Fruit fly (Drosophila melanogaster) whole organism, embryonic: Measurements from ENCODE around the gene CG18281.
A peak's percentile ranks its signal among the peaks of the same experiment; 100 is the strongest.

Source experiments
- ATbp ChIP-seq: fragments of 200-800 bp; sonication (Bioruptor generic); optimal IDR thresholded peaks from 2 replicates; lab custom pipeline; 2017; ENCODE audit warnings: missing biosample characterization, mild to moderate bottlenecking, missing genetic modification characterization, missing genetic modification reagents
- B-H1 ChIP-seq: fragments of 200-800 bp; sonication (Bioruptor generic); IDR thresholded peaks from 3 replicates; pipeline ENCODE4 v1.3.6; 2022; ENCODE audit warnings: missing biosample characterization, missing genetic modification characterization
- Bgb ChIP-seq: fragments of 200-800 bp; sonication (Bioruptor generic); IDR thresholded peaks from 2 replicates; pipeline ENCODE4 v1.3.6; 2022; ENCODE audit warnings: missing biosample characterization, missing genetic modification characterization; ENCODE audit not compliant: partially characterized antibody
- Blimp-1 ChIP-seq: fragments of 200-800 bp; sonication (Bioruptor generic); optimal IDR thresholded peaks from 3 replicates; lab custom pipeline; 2018; ENCODE audit warnings: missing biosample characterization, missing genetic modification characterization, mild to moderate bottlenecking, moderate library complexity, missing genetic modification reagents
- CG12769 ChIP-seq: fragments of 200-800 bp; sonication (Bioruptor generic); optimal IDR thresholded peaks from 2 replicates; lab custom pipeline; 2019; ENCODE audit warnings: missing biosample characterization, mild to moderate bottlenecking, missing genetic modification characterization, moderate library complexity
- CG14441 ChIP-seq: fragments of 200-800 bp; sonication (Bioruptor generic); IDR thresholded peaks from 2 replicates; pipeline ENCODE4 v1.3.6; 2022; ENCODE audit warnings: missing biosample characterization, missing genetic modification characterization
- CG15011 ChIP-seq: fragments of 200-800 bp; sonication (Bioruptor generic); optimal IDR thresholded peaks from 3 replicates; lab custom pipeline; 2018; ENCODE audit warnings: missing biosample characterization, mild to moderate bottlenecking, missing genetic modification characterization
- CG1603 ChIP-seq: fragments of 200-800 bp; sonication (Bioruptor generic); optimal IDR thresholded peaks from 2 replicates; lab custom pipeline; 2019; ENCODE audit warnings: missing biosample characterization, mild to moderate bottlenecking, missing genetic modification characterization, moderate library complexity
- CG17802 ChIP-seq: fragments of 200-800 bp; sonication (Bioruptor generic); optimal IDR thresholded peaks from 2 replicates; lab custom pipeline; 2018; ENCODE audit warnings: missing biosample characterization, mild to moderate bottlenecking, missing genetic modification characterization, moderate library complexity
- CG2678 ChIP-seq: fragments of 200-800 bp; sonication (Bioruptor generic); optimal IDR thresholded peaks from 3 replicates; lab custom pipeline; 2019; ENCODE audit warnings: missing biosample characterization, mild to moderate bottlenecking, missing genetic modification characterization, moderate library complexity
- CG3065 ChIP-seq: fragments of 200-800 bp; sonication (Bioruptor generic); optimal IDR thresholded peaks from 2 replicates; lab custom pipeline; 2016; ENCODE audit warnings: missing biosample characterization, missing genetic modification characterization
- CG34224 ChIP-seq: fragments of 200-800 bp; sonication (Bioruptor generic); IDR thresholded peaks from 3 replicates; pipeline ENCODE4 v1.3.6; 2022; ENCODE audit warnings: missing biosample characterization, missing genetic modification characterization; ENCODE audit not compliant: partially characterized antibody
- CG5180 ChIP-seq: fragments of 200-800 bp; sonication (Bioruptor generic); optimal IDR thresholded peaks from 3 replicates; lab custom pipeline; 2017; ENCODE audit warnings: missing biosample characterization, missing genetic modification characterization, mild to moderate bottlenecking, moderate library complexity, missing genetic modification reagents
- CG6254 ChIP-seq: fragments of 200-800 bp; sonication (Bioruptor generic); optimal IDR thresholded peaks from 3 replicates; lab custom pipeline; 2017; ENCODE audit warnings: mild to moderate bottlenecking, missing biosample characterization, missing genetic modification reagents, missing genetic modification characterization
- CG7372 ChIP-seq: fragments of 200-800 bp; sonication (Bioruptor generic); IDR thresholded peaks from 2 replicates; pipeline ENCODE4 v1.3.6; 2022; ENCODE audit warnings: missing biosample characterization, missing genetic modification characterization
- CG9437 ChIP-seq: fragments of 200-800 bp; sonication (Bioruptor generic); optimal IDR thresholded peaks from 2 replicates; lab custom pipeline; 2018; ENCODE audit warnings: missing biosample characterization, mild to moderate bottlenecking, missing genetic modification characterization
- CoRest ChIP-seq: fragments of 200-800 bp; sonication (Bioruptor generic); optimal IDR thresholded peaks from 3 replicates; lab custom pipeline; 2018; ENCODE audit warnings: missing biosample characterization, mild to moderate bottlenecking, missing genetic modification characterization, moderate library complexity
- CrebB ChIP-seq: fragments of 200-800 bp; sonication (Bioruptor generic); optimal IDR thresholded peaks from 3 replicates; lab custom pipeline; 2018; ENCODE audit warnings: missing biosample characterization, mild to moderate bottlenecking, missing genetic modification characterization
- Doc3 ChIP-seq: fragments of 200-800 bp; sonication (Bioruptor generic); IDR thresholded peaks from 3 replicates; pipeline ENCODE4 v1.3.6; 2022; ENCODE audit warnings: missing biosample characterization, missing genetic modification characterization; ENCODE audit not compliant: partially characterized antibody
- Dp ChIP-seq: fragments of 200-800 bp; sonication (Bioruptor generic); optimal IDR thresholded peaks from 2 replicates; lab custom pipeline; 2018; ENCODE audit warnings: missing biosample characterization, mild to moderate bottlenecking, missing genetic modification characterization, moderate library complexity
- E2f1 ChIP-seq: fragments of 200-800 bp; sonication (Bioruptor generic); IDR thresholded peaks from 2 replicates; pipeline ENCODE4 v1.3.6; 2022; ENCODE audit warnings: missing biosample characterization, missing genetic modification characterization
- Ets65A ChIP-seq: fragments of 200-800 bp; sonication (Bioruptor generic); peaks from one replicate; lab custom pipeline; 2016; ENCODE audit warnings: missing biosample characterization, missing genetic modification characterization
- HLH4C ChIP-seq: fragments of 200-800 bp; sonication (Bioruptor generic); IDR thresholded peaks from 3 replicates; pipeline ENCODE4 v1.3.6; 2022; ENCODE audit warnings: missing biosample characterization, missing genetic modification characterization; ENCODE audit not compliant: partially characterized antibody
- Hey ChIP-seq: fragments of 200-800 bp; sonication (Bioruptor generic); optimal IDR thresholded peaks from 3 replicates; lab custom pipeline; 2018; ENCODE audit warnings: missing biosample characterization, mild to moderate bottlenecking, missing genetic modification characterization
- Med ChIP-seq: fragments of 200-800 bp; sonication (Bioruptor generic); peaks from one replicate; lab custom pipeline; 2016; ENCODE audit warnings: missing biosample characterization, missing genetic modification characterization, mild to moderate bottlenecking, inconsistent platforms, moderate library complexity
- Mes4 ChIP-seq: fragments of 200-800 bp; sonication (Bioruptor generic); optimal IDR thresholded peaks from 2 replicates; lab custom pipeline; 2016; ENCODE audit warnings: missing biosample characterization, missing genetic modification characterization
- Oli ChIP-seq: fragments of 200-800 bp; sonication (Bioruptor generic); optimal IDR thresholded peaks from 2 replicates; lab custom pipeline; 2018; ENCODE audit warnings: missing biosample characterization, mild to moderate bottlenecking, missing genetic modification characterization, moderate library complexity
- Ravus ChIP-seq: fragments of 200-800 bp; sonication (Bioruptor generic); IDR thresholded peaks from 2 replicates; pipeline ENCODE4 v1.3.6; 2022; ENCODE audit warnings: missing biosample characterization, missing genetic modification characterization
- Six4 ChIP-seq: fragments of 200-800 bp; sonication (Bioruptor generic); optimal IDR thresholded peaks from 2 replicates; lab custom pipeline; 2016; ENCODE audit warnings: missing biosample characterization, missing genetic modification characterization
- Sry-β ChIP-seq: fragments of 200-800 bp; sonication (Bioruptor generic); optimal IDR thresholded peaks from 2 replicates; lab custom pipeline; 2018; ENCODE audit warnings: missing biosample characterization, mild to moderate bottlenecking, missing genetic modification characterization, moderate library complexity
- Sry-δ ChIP-seq: fragments of 200-800 bp; sonication (Bioruptor generic); optimal IDR thresholded peaks from 2 replicates; lab custom pipeline; 2016; ENCODE audit warnings: missing biosample characterization, missing genetic modification characterization
- Tbp ChIP-seq: fragments of >200 bp; optimal IDR thresholded peaks from 2 replicates; lab custom pipeline; 2018; ENCODE audit warnings: missing biosample characterization, missing genetic modification characterization
- YL-1 ChIP-seq: fragments of 200-800 bp; sonication (Bioruptor generic); optimal IDR thresholded peaks from 3 replicates; lab custom pipeline; 2017; ENCODE audit warnings: missing biosample characterization, mild to moderate bottlenecking, missing genetic modification characterization
- aop ChIP-seq: fragments of 200-800 bp; sonication (Bioruptor generic); IDR thresholded peaks from 2 replicates; pipeline ENCODE4 v1.3.6; 2022; ENCODE audit warnings: missing biosample characterization, missing genetic modification characterization
- crol ChIP-seq: fragments of 200-800 bp; sonication (Bioruptor generic); IDR thresholded peaks from 2 replicates; pipeline ENCODE4 v1.3.6; 2022; ENCODE audit warnings: missing biosample characterization, missing genetic modification characterization
- dmrt99B ChIP-seq: fragments of 200-800 bp; sonication (Bioruptor generic); optimal IDR thresholded peaks from 2 replicates; lab custom pipeline; 2018; ENCODE audit warnings: missing biosample characterization, mild to moderate bottlenecking, missing genetic modification characterization, moderate library complexity
- ftz-f1 ChIP-seq: fragments of 200-800 bp; sonication (Bioruptor generic); optimal IDR thresholded peaks from 2 replicates; lab custom pipeline; 2016; ENCODE audit warnings: missing biosample characterization, missing genetic modification characterization
- fu2 ChIP-seq: fragments of 200-800 bp; sonication (Bioruptor generic); optimal IDR thresholded peaks from 2 replicates; lab custom pipeline; 2016; ENCODE audit warnings: missing biosample characterization, missing genetic modification characterization
- grn ChIP-seq: fragments of 200-800 bp; sonication (Bioruptor generic); optimal IDR thresholded peaks from 3 replicates; lab custom pipeline; 2017; ENCODE audit warnings: missing biosample characterization, missing genetic modification characterization
- her ChIP-seq: fragments of 200-800 bp; sonication (Bioruptor generic); optimal IDR thresholded peaks from 2 replicates; lab custom pipeline; 2016; ENCODE audit warnings: missing biosample characterization, missing genetic modification characterization
- kni ChIP-seq: fragments of 200-800 bp; sonication (Bioruptor generic); optimal IDR thresholded peaks from 3 replicates; lab custom pipeline; 2017; ENCODE audit warnings: mild to moderate bottlenecking, missing biosample characterization, missing genetic modification reagents, missing genetic modification characterization
- lbe ChIP-seq: fragments of 200-800 bp; sonication (Bioruptor generic); optimal IDR thresholded peaks from 2 replicates; lab custom pipeline; 2016; ENCODE audit warnings: missing biosample characterization, mild to moderate bottlenecking, missing genetic modification characterization
- mirr ChIP-seq: fragments of 200-800 bp; sonication (Bioruptor generic); optimal IDR thresholded peaks from 3 replicates; lab custom pipeline; 2018; ENCODE audit warnings: missing biosample characterization, mild to moderate bottlenecking, missing genetic modification characterization
- nmo ChIP-seq: fragments of 200-800 bp; sonication (Bioruptor generic); optimal IDR thresholded peaks from 2 replicates; lab custom pipeline; 2018; ENCODE audit warnings: missing biosample characterization, mild to moderate bottlenecking, missing genetic modification characterization, moderate library complexity
- sd ChIP-seq: fragments of 200-800 bp; sonication (Bioruptor generic); optimal IDR thresholded peaks from 3 replicates; lab custom pipeline; 2018; ENCODE audit warnings: missing biosample characterization, mild to moderate bottlenecking, missing genetic modification characterization, moderate library complexity
- sima ChIP-seq: fragments of 200-800 bp; sonication (Bioruptor generic); optimal IDR thresholded peaks from 2 replicates; lab custom pipeline; 2016; ENCODE audit warnings: missing biosample characterization, missing genetic modification characterization
- stc ChIP-seq: fragments of 200-800 bp; sonication (Bioruptor generic); IDR thresholded peaks from 2 replicates; pipeline ENCODE4 v1.3.6; 2022; ENCODE audit warnings: missing biosample characterization, missing genetic modification characterization
- stwl ChIP-seq: fragments of 200-800 bp; sonication (Bioruptor generic); optimal IDR thresholded peaks from 3 replicates; lab custom pipeline; 2018; ENCODE audit warnings: missing biosample characterization, mild to moderate bottlenecking, missing genetic modification characterization, moderate library complexity
- sug ChIP-seq: fragments of 200-800 bp; optimal IDR thresholded peaks from 2 replicates; lab custom pipeline; 2019; ENCODE audit warnings: missing biosample characterization, mild to moderate bottlenecking, missing genetic modification characterization, moderate library complexity
- tio ChIP-seq: fragments of 200-800 bp; sonication (Bioruptor generic); optimal IDR thresholded peaks from 2 replicates; lab custom pipeline; 2017; ENCODE audit warnings: missing biosample characterization, missing genetic modification characterization, inconsistent platforms

CG18281 gene

DNA sequence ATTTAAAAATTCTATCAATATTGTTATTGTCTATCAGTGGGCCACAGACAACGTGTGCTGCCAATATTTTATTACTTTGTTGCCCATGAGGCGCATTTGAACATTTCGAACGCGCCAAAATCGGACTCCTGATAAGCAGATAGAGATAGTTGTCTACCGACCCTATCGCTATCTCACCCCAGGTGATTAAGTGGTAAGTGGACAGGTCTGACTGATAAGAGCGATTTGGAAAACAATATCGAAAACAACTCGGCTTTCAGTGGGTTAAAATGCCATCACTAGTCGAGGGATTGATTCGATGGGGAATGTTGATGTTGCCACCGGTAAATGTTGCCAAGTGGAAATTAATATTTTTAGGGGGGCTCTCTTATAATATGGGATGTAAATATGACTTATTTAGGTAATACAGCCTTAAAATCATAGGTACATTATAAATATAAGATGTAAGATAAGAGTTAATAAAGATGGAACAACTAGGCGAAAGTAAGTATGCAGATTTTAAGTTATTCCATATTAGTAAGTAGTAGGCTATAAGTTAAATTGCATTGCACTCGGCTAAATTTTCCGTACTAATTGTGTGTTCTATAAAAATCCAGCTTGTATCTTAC is 8.0 kb upstream of the CG18281 start, which contains the start of gene ND-39 (continued):
- TF ChIP-seq crol (GFP tag; lab: Robert Waterston, UW) (no peak), nmo (GFP tag; lab: Kevin White, UChicago) (no peak), Hey (tag; lab: Kevin White, UChicago) (peak; percentile 7), Six4 (GFP tag; lab: Kevin White, UChicago) (no peak), Ets65A (GFP tag; lab: Kevin White, UChicago) (no peak), CG1603 (tag; lab: Kevin White, UChicago) (peak; percentile 1), CG34224 (no peak), Sry-δ (GFP tag; lab: Kevin White, UChicago) (peak; percentile 84), CG5180 (GFP tag; lab: Kevin White, UChicago) (no peak), CG2678 (no peak), CG14441 (GFP tag; lab: Robert Waterston, UW) (no peak), Sry-β (no peak), YL-1 (GFP tag; lab: Kevin White, UChicago) (no peak), CG17802 (tag; lab: Kevin White, UChicago) (no peak), CG7372 (GFP tag; lab: Robert Waterston, UW) (no peak), CG12769 (tag; lab: Kevin White, UChicago) (no peak), aop (no peak), sug (peak; percentile 63), Oli (tag; lab: Kevin White, UChicago) (no peak), ftz-f1 (GFP tag; lab: Kevin White, UChicago) (no peak), kni (GFP tag; lab: Kevin White, UChicago) (no peak), sd (tag; lab: Kevin White, UChicago) (peak; percentile 17), CG15011 (GFP tag; lab: Kevin White, UChicago) (no peak), CG6254 (GFP tag; lab: Kevin White, UChicago) (no peak), sima (GFP tag; lab: Kevin White, UChicago) (no peak), Blimp-1 (no peak), dmrt99B (no peak), grn (GFP tag; lab: Kevin White, UChicago) (peak; percentile 94), Med (GFP tag; lab: Kevin White, UChicago) (peak; percentile 42), stc (GFP tag; lab: Robert Waterston, UW) (no peak), Tbp (GFP tag; lab: Kevin White, UChicago) (no peak), E2f1 (GFP tag; lab: Robert Waterston, UW) (no peak), CoRest (tag; lab: Kevin White, UChicago) (no peak), mirr (GFP tag; lab: Kevin White, UChicago) (peak; percentile 31), CG9437 (GFP tag; lab: Kevin White, UChicago) (no peak), tio (GFP tag; lab: Kevin White, UChicago) (no peak), B-H1 (GFP tag; lab: Robert Waterston, UW) (no peak), fu2 (no peak), CG3065 (no peak), Ravus (no peak), Mes4 (GFP tag; lab: Kevin White, UChicago) (no peak), HLH4C (no peak), lbe (GFP tag; lab: Kevin White, UChicago) (no peak), Dp (GFP tag; lab: Kevin White, UChicago) (peak; percentile 65), CrebB (tag; lab: Kevin White, UChicago) (no peak), ATbp (no peak), Doc3 (GFP tag; lab: Robert Waterston, UW) (0 out of 3 replicates have a peak, but pooled peaks have one; percentile 22), her (GFP tag; lab: Kevin White, UChicago) (no peak), Bgb (0 out of 2 replicates have a peak, but pooled peaks have one; percentile 12), stwl (tag; lab: Kevin White, UChicago) (peak; percentile 49)
